Worm (Caenorhabditis elegans) whole organism, midembryonic: Measurements from ENCODE around the gene T19C4.24.
"Not testable (repeated sequence)": the region's sequence is repeated elsewhere in the genome, so short reads cannot be mapped to it uniquely, and the experiment has no call there.

Experiments used
- cog-1 ChIP-seq: sonication (generic microtip); optimal IDR thresholded peaks from 2 replicates; lab custom pipeline; 2016; ENCODE audit warnings: missing genetic modification characterization, missing compliant biosample characterization
- flt-1 ChIP-seq: fragments of 200-800 bp; sonication (Bioruptor generic); IDR thresholded peaks from 2 replicates; pipeline ENCODE4 v1.3.6; 2022; ENCODE audit warnings: missing genetic modification characterization, missing compliant biosample characterization
- klf-2 ChIP-seq: fragments of 200-800 bp; sonication (Bioruptor generic); conservative IDR thresholded peaks from 2 replicates; pipeline ENCODE4 v1.3.6; 2022; ENCODE audit warnings: missing genetic modification reagents, missing genetic modification characterization, missing compliant biosample characterization
- med-1 ChIP-seq: sonication (generic microtip); optimal IDR thresholded peaks from 2 replicates; lab custom pipeline; 2017; ENCODE audit warnings: missing genetic modification characterization, mild to moderate bottlenecking, missing compliant biosample characterization, antibody characterized with exemption, missing genetic modification reagents; ENCODE audit not compliant: insufficient read depth
- tab-1 ChIP-seq: fragments of 200-800 bp; sonication (Bioruptor generic); IDR thresholded peaks from 2 replicates; pipeline ENCODE4 v1.3.6; 2022; ENCODE audit warnings: missing genetic modification characterization, missing compliant biosample characterization

DNA sequence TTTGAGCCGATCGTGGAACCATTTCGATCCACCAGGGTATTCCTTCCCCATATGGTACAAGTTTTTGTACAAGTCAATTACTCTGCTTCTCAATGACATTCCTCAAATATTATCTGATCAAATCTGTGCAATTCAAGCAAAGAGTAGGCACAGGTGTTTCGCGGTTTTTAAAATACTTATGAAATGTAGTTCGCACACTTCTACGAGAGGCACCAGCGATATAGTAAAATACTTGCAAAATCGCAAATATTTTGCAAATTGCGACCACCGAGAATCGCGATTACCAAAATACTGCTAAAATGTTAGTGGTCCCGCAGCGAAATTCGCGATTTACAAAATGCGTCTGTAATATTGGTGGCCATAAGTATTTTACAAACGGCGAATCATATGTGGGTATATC lies 37.2 kb downstream of the T19C4.24 start, which contains the start of gene Y42A5A.5:
- TF ChIP-seq med-1; flt-1; tab-1 (GFP tag; lab: Robert Waterston, UW); klf-2 (GFP tag; lab: Robert Waterston, UW); cog-1 (tag; lab: Kevin White, UChicago): not testable (repeated sequence)
